Fruit fly (Drosophila melanogaster): ENCODE data around the gene TfIIFalpha.

Gene TfIIFalpha

dm6 chr3R:6411454-6412204, 31.4 kb downstream of the TfIIFalpha start:
- no peak for TF ChIP-seq noc (tag; optimal IDR thresholded peaks at IDR 0.05)

dm6 chr3R:6413771-6414438, 33.6 kb downstream of the TfIIFalpha start:
- TF ChIP-seq noc (tag; optimal IDR thresholded peaks at IDR 0.05) = no peak

- TF ChIP-seq noc (tag; optimal IDR thresholded peaks at IDR 0.05) = no peak
Measured at dm6 chr3R:6414439-6415344, 34.4 kb downstream of the TfIIFalpha start.

- peak; percentile 33 for TF ChIP-seq noc (tag; optimal IDR thresholded peaks at IDR 0.05)
Measured at dm6 chr3R:6416242-6416641, 36.0 kb downstream of the TfIIFalpha start.

dm6 chr3R:6419103-6419502, 38.8 kb downstream of the TfIIFalpha start:
- no peak for TF ChIP-seq noc (tag; optimal IDR thresholded peaks at IDR 0.05)

dm6 chr3R:6419942-6420341, 39.7 kb downstream of the TfIIFalpha start:
- no peak for TF ChIP-seq noc (tag; optimal IDR thresholded peaks at IDR 0.05)

- TF ChIP-seq noc (tag; optimal IDR thresholded peaks at IDR 0.05) = no peak
Measured at dm6 chr3R:6421263-6421662, 41.0 kb downstream of the TfIIFalpha start.

dm6 chr3R:6421712-6422141, 41.5 kb downstream of the TfIIFalpha start:
- no peak for TF ChIP-seq noc (tag; optimal IDR thresholded peaks at IDR 0.05)

dm6 chr3R:6423128-6423527, 42.9 kb downstream of the TfIIFalpha start:
- TF ChIP-seq noc (tag; optimal IDR thresholded peaks at IDR 0.05) = peak; percentile 11

- peak; percentile 94 for TF ChIP-seq noc (tag; optimal IDR thresholded peaks at IDR 0.05)
Measured at dm6 chr3R:6423984-6424602, 43.8 kb downstream of the TfIIFalpha start.

dm6 chr3R:6425454-6426156, 45.3 kb downstream of the TfIIFalpha start:
- TF ChIP-seq noc (tag; optimal IDR thresholded peaks at IDR 0.05) = no peak

dm6 chr3R:6426173-6426899, 46.1 kb downstream of the TfIIFalpha start:
- TF ChIP-seq noc (tag; optimal IDR thresholded peaks at IDR 0.05) = no peak

dm6 chr3R:6427619-6428378, 47.5 kb downstream of the TfIIFalpha start:
- TF ChIP-seq noc (tag; optimal IDR thresholded peaks at IDR 0.05) = no peak

dm6 chr3R:6428935-6429334, 48.7 kb downstream of the TfIIFalpha start:
- no peak for TF ChIP-seq noc (tag; optimal IDR thresholded peaks at IDR 0.05)

Data from whole organism, larva.